Fruit fly (Drosophila melanogaster) whole organism, pupa: ENCODE data around the gene Asator.

ENCODE experiments used
- CG12605 ChIP-seq: fragments of 200-800 bp; sonication (Bioruptor generic); IDR thresholded peaks from 2 replicates; pipeline ENCODE4 v1.3.6; 2022; ENCODE audit warnings: missing biosample characterization, missing genetic modification characterization
- CG17806 ChIP-seq: fragments of 200-800 bp; sonication (Bioruptor generic); optimal IDR thresholded peaks from 2 replicates; lab custom pipeline; 2018; ENCODE audit warnings: missing biosample characterization, mild to moderate bottlenecking, missing genetic modification characterization, moderate library complexity
- Snoo ChIP-seq: fragments of 200-800 bp; sonication (Bioruptor generic); optimal IDR thresholded peaks from 3 replicates; lab custom pipeline; 2017; ENCODE audit warnings: missing biosample characterization, mild to moderate bottlenecking, missing genetic modification characterization, inconsistent platforms
- gl ChIP-seq: fragments of 200-800 bp; sonication (Bioruptor generic); optimal IDR thresholded peaks from 2 replicates; lab custom pipeline; 2018; ENCODE audit warnings: missing biosample characterization, mild to moderate bottlenecking, missing genetic modification characterization

- TF ChIP-seq Snoo (tag; lab: Kevin White, UChicago) (no peak), CG17806 (tag; lab: Kevin White, UChicago) (no peak), CG12605 (GFP tag; lab: Robert Waterston, UW) (no peak), gl (tag; lab: Kevin White, UChicago) (no peak)
These were observed 5.1 kb downstream of the Asator start for dm6 chr4:483646-484045.
